Fruit fly (Drosophila melanogaster) whole organism, embryonic: ENCODE results near the gene CG43998.
A peak's percentile ranks its signal among the peaks of the same experiment; 100 is the strongest.

Source experiments
- Aef1 ChIP-seq: fragments of 200-800 bp; sonication (Bioruptor generic); IDR thresholded peaks from 3 replicates; pipeline ENCODE4 v1.3.6; 2022; ENCODE audit warnings: missing biosample characterization, missing genetic modification characterization
- Atf-2 ChIP-seq: fragments of 200-800 bp; sonication (Bioruptor generic); optimal IDR thresholded peaks from 2 replicates; lab custom pipeline; 2016; ENCODE audit warnings: missing biosample characterization, missing genetic modification characterization
- Atf3 ChIP-seq: fragments of 200-800 bp; sonication (Bioruptor generic); optimal IDR thresholded peaks from 3 replicates; lab custom pipeline; 2016; ENCODE audit warnings: missing biosample characterization, missing genetic modification characterization
- B-H2 ChIP-seq: fragments of 200-800 bp; sonication (Bioruptor generic); optimal IDR thresholded peaks from 2 replicates; lab custom pipeline; 2018; ENCODE audit warnings: missing biosample characterization, mild to moderate bottlenecking, missing genetic modification characterization
- CG11560 ChIP-seq: fragments of 200-800 bp; sonication (Bioruptor generic); IDR thresholded peaks from 3 replicates; pipeline ENCODE4 v1.3.6; 2022; ENCODE audit warnings: missing biosample characterization, missing genetic modification characterization
- CG12236 ChIP-seq: fragments of 200-800 bp; sonication (Bioruptor generic); optimal IDR thresholded peaks from 2 replicates; lab custom pipeline; 2016; ENCODE audit warnings: missing biosample characterization, missing genetic modification characterization
- CG1233 ChIP-seq: fragments of 200-800 bp; sonication (Bioruptor generic); optimal IDR thresholded peaks from 4 replicates; lab custom pipeline; 2018; ENCODE audit warnings: missing biosample characterization, mild to moderate bottlenecking, missing genetic modification characterization
- CG12659 ChIP-seq: fragments of 200-800 bp; sonication (Bioruptor generic); optimal IDR thresholded peaks from 3 replicates; lab custom pipeline; 2017; ENCODE audit warnings: mild to moderate bottlenecking, missing biosample characterization, missing genetic modification reagents, missing genetic modification characterization
- CG13624 ChIP-seq: fragments of 200-800 bp; sonication (Bioruptor generic); optimal IDR thresholded peaks from 2 replicates; lab custom pipeline; 2016; ENCODE audit warnings: missing biosample characterization, missing genetic modification characterization
- CG13894 ChIP-seq: fragments of 200-800 bp; sonication (Bioruptor generic); optimal IDR thresholded peaks from 3 replicates; lab custom pipeline; 2018; ENCODE audit warnings: missing biosample characterization, mild to moderate bottlenecking, missing genetic modification characterization, moderate library complexity
- CG1603 ChIP-seq: fragments of 200-800 bp; sonication (Bioruptor generic); optimal IDR thresholded peaks from 2 replicates; lab custom pipeline; 2019; ENCODE audit warnings: missing biosample characterization, mild to moderate bottlenecking, missing genetic modification characterization, moderate library complexity
- CG16779 ChIP-seq: fragments of 200-800 bp; sonication (Bioruptor generic); IDR thresholded peaks from 2 replicates; pipeline ENCODE4 v1.3.6; 2022; ENCODE audit warnings: missing biosample characterization, missing genetic modification characterization
- CG17802 ChIP-seq: fragments of 200-800 bp; sonication (Bioruptor generic); optimal IDR thresholded peaks from 2 replicates; lab custom pipeline; 2018; ENCODE audit warnings: missing biosample characterization, mild to moderate bottlenecking, missing genetic modification characterization, moderate library complexity
- CG17912 ChIP-seq: fragments of 200-800 bp; sonication (Bioruptor generic); optimal IDR thresholded peaks from 2 replicates; lab custom pipeline; 2018; ENCODE audit warnings: missing biosample characterization, mild to moderate bottlenecking, missing genetic modification characterization
- CG32767 ChIP-seq: fragments of 200-800 bp; sonication (Bioruptor generic); IDR thresholded peaks from 2 replicates; pipeline ENCODE4 v1.3.6; 2022; ENCODE audit warnings: missing biosample characterization, missing genetic modification characterization
- CG33557 ChIP-seq: fragments of 200-800 bp; sonication (Bioruptor generic); optimal IDR thresholded peaks from 2 replicates; lab custom pipeline; 2019; ENCODE audit warnings: missing biosample characterization, mild to moderate bottlenecking, missing genetic modification characterization, moderate library complexity
- CG34376 ChIP-seq: fragments of 200-800 bp; sonication (Bioruptor generic); optimal IDR thresholded peaks from 2 replicates; lab custom pipeline; 2018; ENCODE audit warnings: missing biosample characterization, mild to moderate bottlenecking, missing genetic modification characterization
- CG3726 ChIP-seq: fragments of 200-800 bp; sonication (Bioruptor generic); IDR thresholded peaks from 3 replicates; pipeline ENCODE4, ENCODE4 v1.3.6; 2022; ENCODE audit warnings: missing biosample characterization, missing genetic modification characterization
- CG6683 ChIP-seq: fragments of 200-800 bp; sonication (Bioruptor generic); optimal IDR thresholded peaks from 2 replicates; lab custom pipeline; 2017; ENCODE audit warnings: missing biosample characterization, mild to moderate bottlenecking, missing genetic modification characterization, missing genetic modification reagents
- CG6765 ChIP-seq: fragments of 200-800 bp; sonication (Bioruptor generic); optimal IDR thresholded peaks from 3 replicates; lab custom pipeline; 2017; ENCODE audit warnings: missing biosample characterization, mild to moderate bottlenecking, missing genetic modification characterization
- CG7271 ChIP-seq: fragments of 200-800 bp; sonication (Bioruptor generic); optimal IDR thresholded peaks from 2 replicates; lab custom pipeline; 2018; ENCODE audit warnings: missing biosample characterization, mild to moderate bottlenecking, missing genetic modification characterization, moderate library complexity
- CG7357 ChIP-seq: fragments of 200-800 bp; sonication (Bioruptor generic); IDR thresholded peaks from 3 replicates; pipeline ENCODE4 v1.3.6; 2022; ENCODE audit warnings: missing biosample characterization, missing genetic modification characterization
- CG7556 ChIP-seq: fragments of 200-800 bp; sonication (Bioruptor generic); optimal IDR thresholded peaks from 2 replicates; lab custom pipeline; 2017; ENCODE audit warnings: missing biosample characterization, mild to moderate bottlenecking, missing genetic modification characterization
- CG7928 ChIP-seq: fragments of 200-800 bp; sonication (Bioruptor generic); optimal IDR thresholded peaks from 2 replicates; lab custom pipeline; 2017; ENCODE audit warnings: missing biosample characterization, mild to moderate bottlenecking, missing genetic modification characterization
- CG7987 ChIP-seq: fragments of 200-800 bp; sonication (Bioruptor generic); optimal IDR thresholded peaks from 2 replicates; lab custom pipeline; 2018; ENCODE audit warnings: missing biosample characterization, mild to moderate bottlenecking, missing genetic modification characterization, moderate library complexity
- CG9932 ChIP-seq: fragments of 200-800 bp; sonication (Bioruptor generic); IDR thresholded peaks from 2 replicates; pipeline ENCODE4 v1.3.6; 2022; ENCODE audit warnings: missing biosample characterization, missing genetic modification characterization
- CkIIα-i1 ChIP-seq: fragments of 200-800 bp; sonication (Bioruptor generic); IDR thresholded peaks from 2 replicates; pipeline ENCODE4 v1.3.6; 2022; ENCODE audit warnings: missing biosample characterization, missing genetic modification characterization
- CrebB ChIP-seq: fragments of 200-800 bp; sonication (Bioruptor generic); optimal IDR thresholded peaks from 3 replicates; lab custom pipeline; 2018; ENCODE audit warnings: missing biosample characterization, mild to moderate bottlenecking, missing genetic modification characterization
- Dll ChIP-seq: fragments of 200-800 bp; sonication (Bioruptor generic); IDR thresholded peaks from 4 replicates; pipeline ENCODE4 v1.3.6; 2022; ENCODE audit warnings: missing biosample characterization, missing genetic modification characterization; ENCODE audit not compliant: partially characterized antibody
- Dp ChIP-seq: fragments of 200-800 bp; sonication (Bioruptor generic); optimal IDR thresholded peaks from 2 replicates; lab custom pipeline; 2018; ENCODE audit warnings: missing biosample characterization, mild to moderate bottlenecking, missing genetic modification characterization, moderate library complexity
- Ets65A ChIP-seq: fragments of 200-800 bp; sonication (Bioruptor generic); peaks from one replicate; lab custom pipeline; 2016; ENCODE audit warnings: missing biosample characterization, missing genetic modification characterization
- Fer3 ChIP-seq: fragments of 200-800 bp; sonication (Bioruptor generic); optimal IDR thresholded peaks from 2 replicates; lab custom pipeline; 2018; ENCODE audit warnings: missing biosample characterization, mild to moderate bottlenecking, missing genetic modification characterization, moderate library complexity
- HLH54F ChIP-seq: fragments of 200-800 bp; sonication (Bioruptor generic); optimal IDR thresholded peaks from 3 replicates; lab custom pipeline; 2016; ENCODE audit warnings: missing biosample characterization, missing genetic modification characterization
- MTF-1 ChIP-seq: fragments of 200-800 bp; sonication (Bioruptor generic); optimal IDR thresholded peaks from 2 replicates; lab custom pipeline; 2018; ENCODE audit warnings: missing biosample characterization, mild to moderate bottlenecking, missing genetic modification characterization, borderline replicate concordance
- PHDP ChIP-seq: fragments of 200-800 bp; sonication (Bioruptor generic); optimal IDR thresholded peaks from 3 replicates; lab custom pipeline; 2018; ENCODE audit warnings: missing biosample characterization, mild to moderate bottlenecking, missing genetic modification characterization, moderate library complexity
- Rfx ChIP-seq: fragments of 200-800 bp; sonication (Bioruptor generic); IDR thresholded peaks from 2 replicates; pipeline ENCODE4 v1.3.6; 2022; ENCODE audit warnings: missing biosample characterization, missing genetic modification characterization
- Six4 ChIP-seq: fragments of 200-800 bp; sonication (Bioruptor generic); optimal IDR thresholded peaks from 2 replicates; lab custom pipeline; 2016; ENCODE audit warnings: missing biosample characterization, missing genetic modification characterization
- aop ChIP-seq: fragments of 200-800 bp; sonication (Bioruptor generic); IDR thresholded peaks from 2 replicates; pipeline ENCODE4 v1.3.6; 2022; ENCODE audit warnings: missing biosample characterization, missing genetic modification characterization
- br ChIP-seq: fragments of >200 bp; optimal IDR thresholded peaks from 2 replicates; lab custom pipeline; 2017
- btn ChIP-seq: fragments of 200-800 bp; sonication (Bioruptor generic); optimal IDR thresholded peaks from 2 replicates; lab custom pipeline; 2016; ENCODE audit warnings: missing biosample characterization, missing genetic modification characterization
- cad ChIP-seq: fragments of >200 bp; optimal IDR thresholded peaks from 2 replicates; lab custom pipeline; 2017; ENCODE audit warnings: missing biosample characterization, missing genetic modification characterization
- danr ChIP-seq: fragments of 200-800 bp; sonication (Bioruptor generic); IDR thresholded peaks from 2 replicates; pipeline ENCODE4 v1.3.6; 2022; ENCODE audit warnings: missing biosample characterization, missing genetic modification characterization
- dmrt99B ChIP-seq: fragments of 200-800 bp; sonication (Bioruptor generic); optimal IDR thresholded peaks from 2 replicates; lab custom pipeline; 2018; ENCODE audit warnings: missing biosample characterization, mild to moderate bottlenecking, missing genetic modification characterization, moderate library complexity
- gro ChIP-seq: fragments of 200-800 bp; sonication (Bioruptor generic); optimal IDR thresholded peaks from 2 replicates; lab custom pipeline; 2016; ENCODE audit warnings: missing biosample characterization, missing genetic modification characterization
- gt ChIP-seq: fragments of 200-800 bp; sonication (Bioruptor generic); IDR thresholded peaks from 2 replicates; pipeline ENCODE4 v1.3.6; 2022; ENCODE audit warnings: missing biosample characterization, missing genetic modification characterization
- lilli ChIP-seq: fragments of 200-800 bp; sonication (Bioruptor generic); optimal IDR thresholded peaks from 3 replicates; lab custom pipeline; 2016; ENCODE audit warnings: missing biosample characterization, missing genetic modification characterization
- org-1 ChIP-seq: fragments of 200-800 bp; sonication (Bioruptor generic); optimal IDR thresholded peaks from 2 replicates; lab custom pipeline; 2017; ENCODE audit warnings: missing biosample characterization, missing genetic modification characterization
- salm ChIP-seq: fragments of 200-800 bp; sonication (Bioruptor generic); optimal IDR thresholded peaks from 2 replicates; lab custom pipeline; 2018; ENCODE audit warnings: missing biosample characterization, mild to moderate bottlenecking, missing genetic modification characterization
- sens ChIP-seq: fragments of 200-800 bp; sonication (Bioruptor generic); peaks from one replicate; lab custom pipeline; 2016; ENCODE audit warnings: missing biosample characterization, missing genetic modification characterization
- tgo ChIP-seq: fragments of 200-800 bp; sonication (Bioruptor generic); IDR thresholded peaks from 3 replicates; pipeline ENCODE4 v1.3.6; 2022; ENCODE audit warnings: missing biosample characterization, missing genetic modification characterization
- yki ChIP-seq: fragments of >200 bp; optimal IDR thresholded peaks from 3 replicates; lab custom pipeline; 2018

The CG43998 gene

dm6 chr3R:23921701-23922501, 6.9 kb downstream of the CG43998 start (continued):
- TF ChIP-seq Ets65A = peak; percentile 8
- TF ChIP-seq Fer3 (tag; lab: Kevin White, UChicago) = peak; percentile 44
- TF ChIP-seq CG17912 (GFP tag; lab: Kevin White, UChicago) = no peak
- no peak for TF ChIP-seq B-H2 (GFP tag; lab: Kevin White, UChicago)
- TF ChIP-seq org-1 (GFP tag; lab: Kevin White, UChicago) = peak; percentile 26
- no peak for TF ChIP-seq CG7271 (tag; lab: Kevin White, UChicago)
- no peak for TF ChIP-seq CG16779 (GFP tag; lab: Robert Waterston, UW)
- TF ChIP-seq HLH54F (GFP tag; lab: Kevin White, UChicago) = peak; percentile 4
- peak; percentile 33 for TF ChIP-seq CrebB (tag; lab: Kevin White, UChicago)
- no peak for TF ChIP-seq danr (GFP tag; lab: Robert Waterston, UW)
- peak; percentile 80 for TF ChIP-seq sens
- TF ChIP-seq br (lab: Kevin White, UChicago) = no peak
- no peak for TF ChIP-seq CkIIα-i1 (GFP tag; lab: Robert Waterston, UW)
- TF ChIP-seq btn (GFP tag; lab: Kevin White, UChicago) = peak; percentile 42
- TF ChIP-seq CG7556 (GFP tag; lab: Kevin White, UChicago) = peak; percentile 25
- TF ChIP-seq Atf3 (GFP tag; lab: Kevin White, UChicago) = no peak
- TF ChIP-seq CG17802 = no peak
- TF ChIP-seq CG7987 (GFP tag; lab: Kevin White, UChicago) = peak; percentile 83
- TF ChIP-seq Six4 (GFP tag; lab: Kevin White, UChicago) = peak; percentile 10
- TF ChIP-seq tgo = peak; percentile 28; the same call in 1 of the 3 replicates
- peak; percentile 59 for TF ChIP-seq Rfx (GFP tag; lab: Robert Waterston, UW)
- TF ChIP-seq CG6765 = no peak
- TF ChIP-seq gt (GFP tag; lab: Robert Waterston, UW) = no peak
- no peak for TF ChIP-seq CG6683 (GFP tag; lab: Kevin White, UChicago)
- TF ChIP-seq MTF-1 = peak; percentile 26
- TF ChIP-seq CG13894 (tag; lab: Kevin White, UChicago) = no peak
- TF ChIP-seq CG11560 (tag; lab: Robert Waterston, UW) = no peak
- TF ChIP-seq dmrt99B (tag; lab: Kevin White, UChicago) = peak; percentile 68
- no peak for TF ChIP-seq lilli (GFP tag; lab: Kevin White, UChicago)
- no peak for TF ChIP-seq CG12659
- TF ChIP-seq CG33557 = no peak
- peak; percentile 2 for TF ChIP-seq CG12236 (GFP tag; lab: Kevin White, UChicago)
- no peak for TF ChIP-seq cad
- TF ChIP-seq PHDP (tag; lab: Kevin White, UChicago) = peak; percentile 42
- peak; percentile 29 for TF ChIP-seq CG1603
- peak; percentile 34; the same call in 1 of the 2 replicates for TF ChIP-seq CG9932 (GFP tag; lab: Robert Waterston, UW)
- no peak for TF ChIP-seq CG13624
- peak; percentile 23; the same call in 1 of the 2 replicates for TF ChIP-seq CG32767 (GFP tag; lab: Robert Waterston, UW)
- TF ChIP-seq Dll (GFP tag; lab: Robert Waterston, UW) = no peak
- TF ChIP-seq Dp (GFP tag; lab: Kevin White, UChicago) = no peak
- no peak for TF ChIP-seq CG7357
- no peak for TF ChIP-seq Atf-2
- no peak for TF ChIP-seq aop (GFP tag; lab: Robert Waterston, UW)
- peak; percentile 39 for TF ChIP-seq CG1233 (GFP tag; lab: Kevin White, UChicago)
- TF ChIP-seq CG34376 (GFP tag; lab: Kevin White, UChicago) = peak; percentile 32
- no peak for TF ChIP-seq gro (GFP tag; lab: Kevin White, UChicago)
- no peak for TF ChIP-seq CG3726 (GFP tag; lab: Robert Waterston, UW)
- TF ChIP-seq salm (tag; lab: Kevin White, UChicago) = no peak
- no peak for TF ChIP-seq CG7928
- peak; percentile 70 for TF ChIP-seq yki
- TF ChIP-seq Aef1 (GFP tag; lab: Robert Waterston, UW) = peak; percentile 70
